Fruit fly (Drosophila melanogaster) whole organism, prepupa: ENCODE measurements around the gene Dus1.

ENCODE experiments used
- Blimp-1 ChIP-seq: fragments of 200-800 bp; sonication (Bioruptor generic); optimal IDR thresholded peaks from 3 replicates; lab custom pipeline; 2017; ENCODE audit warnings: missing biosample characterization, missing genetic modification characterization, mild to moderate bottlenecking, moderate library complexity, missing genetic modification reagents
- CG10631 ChIP-seq: fragments of 200-800 bp; sonication (Bioruptor generic); optimal IDR thresholded peaks from 2 replicates; lab custom pipeline; 2016; ENCODE audit warnings: missing biosample characterization, missing genetic modification characterization
- CG10669 ChIP-seq: fragments of 200-800 bp; sonication (Bioruptor generic); optimal IDR thresholded peaks from 3 replicates; lab custom pipeline; 2018; ENCODE audit warnings: missing biosample characterization, mild to moderate bottlenecking, missing genetic modification characterization, moderate library complexity
- CG11294 ChIP-seq: fragments of 200-800 bp; sonication (Bioruptor generic); IDR thresholded peaks from 2 replicates; pipeline ENCODE4 v1.3.6; 2022; ENCODE audit warnings: missing biosample characterization, missing genetic modification characterization
- CG11762 ChIP-seq: fragments of 200-800 bp; sonication (Bioruptor generic); optimal IDR thresholded peaks from 3 replicates; lab custom pipeline; 2016; ENCODE audit warnings: missing biosample characterization, missing genetic modification characterization; ENCODE audit not compliant: insufficient read depth
- CG11902 ChIP-seq: fragments of 200-800 bp; sonication (Bioruptor generic); optimal IDR thresholded peaks from 3 replicates; lab custom pipeline; 2016; ENCODE audit warnings: missing biosample characterization, missing genetic modification characterization
- CG15336 ChIP-seq: fragments of 200-800 bp; sonication (Bioruptor generic); IDR thresholded peaks from 2 replicates; pipeline ENCODE4 v1.3.6; 2022; ENCODE audit warnings: missing biosample characterization, missing genetic modification characterization
- CG1621 ChIP-seq: fragments of 200-800 bp; sonication (Bioruptor generic); optimal IDR thresholded peaks from 3 replicates; lab custom pipeline; 2018; ENCODE audit warnings: missing biosample characterization, mild to moderate bottlenecking, missing genetic modification characterization
- CG16779 ChIP-seq: fragments of 200-800 bp; sonication (Bioruptor generic); optimal IDR thresholded peaks from 3 replicates; lab custom pipeline; 2017; ENCODE audit warnings: missing biosample characterization, mild to moderate bottlenecking, missing genetic modification characterization
- CG6808 ChIP-seq: fragments of 200-800 bp; sonication (Bioruptor generic); optimal IDR thresholded peaks from 3 replicates; lab custom pipeline; 2017; ENCODE audit warnings: missing biosample characterization, missing genetic modification characterization, mild to moderate bottlenecking, moderate library complexity, missing genetic modification reagents
- CG6854 ChIP-seq: fragments of 200-800 bp; sonication (Bioruptor generic); optimal IDR thresholded peaks from 2 replicates; lab custom pipeline; 2017; ENCODE audit warnings: missing biosample characterization, mild to moderate bottlenecking, missing genetic modification characterization
- CG7368 ChIP-seq: fragments of 200-800 bp; sonication (Bioruptor generic); optimal IDR thresholded peaks from 3 replicates; lab custom pipeline; 2016; ENCODE audit warnings: missing biosample characterization, missing genetic modification characterization
- CG8632 ChIP-seq: fragments of 200-800 bp; sonication (Bioruptor generic); optimal IDR thresholded peaks from 3 replicates; lab custom pipeline; 2016; ENCODE audit warnings: missing biosample characterization, missing genetic modification characterization
- CG9139 ChIP-seq: fragments of 200-800 bp; sonication (Bioruptor generic); optimal IDR thresholded peaks from 3 replicates; lab custom pipeline; 2017; ENCODE audit warnings: missing biosample characterization, mild to moderate bottlenecking, missing genetic modification characterization
- Ets96B ChIP-seq: fragments of 200-800 bp; optimal IDR thresholded peaks from 2 replicates; lab custom pipeline; 2019; ENCODE audit warnings: missing biosample characterization, mild to moderate bottlenecking, missing genetic modification characterization, moderate library complexity
- Gug ChIP-seq: fragments of 200-800 bp; sonication (Bioruptor generic); IDR thresholded peaks from 2 replicates; pipeline ENCODE4 v1.3.6; 2022; ENCODE audit warnings: missing biosample characterization, missing genetic modification characterization
- Hr38 ChIP-seq: sonication (Bioruptor generic); optimal IDR thresholded peaks from 2 replicates; lab custom pipeline; 2016; ENCODE audit warnings: missing biosample characterization, missing genetic modification characterization
- Hr39 ChIP-seq: fragments of 200-800 bp; sonication (Bioruptor generic); optimal IDR thresholded peaks from 2 replicates; lab custom pipeline; 2016; ENCODE audit warnings: missing biosample characterization, missing genetic modification characterization
- Hr4 ChIP-seq: fragments of 200-800 bp; sonication (Bioruptor generic); optimal IDR thresholded peaks from 3 replicates; lab custom pipeline; 2016; ENCODE audit warnings: missing biosample characterization, missing genetic modification characterization
- OdsH ChIP-seq: fragments of 200-800 bp; sonication (Bioruptor generic); optimal IDR thresholded peaks from 3 replicates; lab custom pipeline; 2016; ENCODE audit warnings: missing biosample characterization, missing genetic modification characterization
- acj6 ChIP-seq: fragments of 200-800 bp; sonication (Bioruptor generic); optimal IDR thresholded peaks from 3 replicates; lab custom pipeline; 2016; ENCODE audit warnings: missing biosample characterization, missing genetic modification characterization
- dsx ChIP-seq: fragments of 200-800 bp; optimal IDR thresholded peaks from 3 replicates; lab custom pipeline; 2019; ENCODE audit warnings: missing biosample characterization, mild to moderate bottlenecking, missing genetic modification characterization, moderate library complexity; ENCODE audit not compliant: poor library complexity, severe bottlenecking
- eg ChIP-seq: fragments of 200-800 bp; sonication (Bioruptor generic); IDR thresholded peaks from 3 replicates; pipeline ENCODE4 v1.3.6; 2022; ENCODE audit warnings: missing biosample characterization, missing genetic modification characterization
- esn ChIP-seq: fragments of 200-800 bp; sonication (Bioruptor generic); optimal IDR thresholded peaks from 2 replicates; lab custom pipeline; 2016; ENCODE audit warnings: missing biosample characterization, mild to moderate bottlenecking, missing genetic modification characterization, moderate library complexity
- fd85E ChIP-seq: fragments of 200-800 bp; sonication (Bioruptor generic); optimal IDR thresholded peaks from 3 replicates; lab custom pipeline; 2016; ENCODE audit warnings: missing biosample characterization, missing genetic modification characterization
- fkh ChIP-seq: fragments of 200-800 bp; sonication (Bioruptor generic); optimal IDR thresholded peaks from 3 replicates; lab custom pipeline; 2017; ENCODE audit warnings: missing biosample characterization, mild to moderate bottlenecking, missing genetic modification characterization, moderate library complexity
- pdm3 ChIP-seq: fragments of 200-800 bp; sonication (Bioruptor generic); optimal IDR thresholded peaks from 3 replicates; lab custom pipeline; 2016; ENCODE audit warnings: missing biosample characterization, missing genetic modification characterization
- salr ChIP-seq, 2 experiments: fragments of 200-800 bp; sonication (Bioruptor generic); optimal IDR thresholded peaks; 3 replicates each; lab custom pipeline; 2016 to 2018; ENCODE audit warnings: missing biosample characterization in 2 of 2, missing genetic modification characterization in 2 of 2, mild to moderate bottlenecking in 1 of 2
- ss ChIP-seq, 2 experiments: fragments of 200-800 bp; sonication (Bioruptor generic); optimal IDR thresholded peaks; 2 replicates in 1 of 2; 3 replicates in 1 of 2; lab custom pipeline; 2017 to 2018; ENCODE audit warnings: mild to moderate bottlenecking in 2 of 2, missing biosample characterization in 2 of 2, missing genetic modification characterization in 2 of 2, moderate library complexity in 1 of 2
- svp ChIP-seq: fragments of 200-800 bp; sonication (Bioruptor generic); peaks from one replicate; lab custom pipeline; 2016; ENCODE audit warnings: missing biosample characterization, missing genetic modification characterization
- topi ChIP-seq: fragments of 200-800 bp; sonication (Bioruptor generic); optimal IDR thresholded peaks from 3 replicates; lab custom pipeline; 2016; ENCODE audit warnings: missing biosample characterization, missing genetic modification characterization
- vri ChIP-seq: fragments of 200-800 bp; sonication (Bioruptor generic); optimal IDR thresholded peaks from 3 replicates; lab custom pipeline; 2016; ENCODE audit warnings: missing biosample characterization, mild to moderate bottlenecking, missing genetic modification characterization

Dus1 gene

DNA sequence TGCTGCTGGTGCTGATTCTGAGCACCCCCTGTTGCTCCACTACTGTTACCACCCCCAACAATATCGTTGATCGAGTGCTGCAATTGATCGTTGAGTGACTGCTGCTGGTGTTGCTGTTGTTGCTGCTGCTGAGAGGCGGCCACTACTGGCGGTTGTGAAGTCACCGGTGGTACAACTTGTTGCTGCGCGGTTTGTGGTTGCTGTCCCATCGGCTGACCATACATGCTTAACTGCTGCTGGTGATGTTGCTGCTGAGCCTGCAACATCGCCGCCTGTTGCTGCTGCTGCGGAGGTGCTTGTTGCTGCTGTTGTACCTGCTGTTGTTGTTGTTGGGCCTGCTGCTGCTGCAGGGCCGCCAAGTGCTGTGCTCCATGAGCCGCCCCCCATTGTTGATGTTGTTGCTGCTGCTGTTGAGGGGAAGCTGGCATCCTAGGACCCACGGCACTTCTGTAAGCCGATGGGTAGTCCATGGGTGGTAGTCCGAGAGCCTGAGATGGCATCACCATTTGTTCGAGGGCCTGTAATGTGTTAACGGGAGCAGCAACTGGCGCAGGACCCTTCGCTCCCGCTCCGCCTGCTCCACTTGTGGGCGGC is 31.3 kb downstream of the Dus1 start:
- TF ChIP-seq CG8632 (GFP tag; lab: Kevin White, UChicago) (no peak), Ets96B (no peak), Hr38 (GFP tag; lab: Kevin White, UChicago) (no peak), CG6808 (GFP tag; lab: Kevin White, UChicago) (no peak), CG11902 (GFP tag; lab: Kevin White, UChicago) (no peak), CG11294 (GFP tag; lab: Robert Waterston, UW) (no peak), dsx (no peak), eg (GFP tag; lab: Robert Waterston, UW) (no peak), fd85E (GFP tag; lab: Kevin White, UChicago) (no peak), CG16779 (tag; lab: Kevin White, UChicago) (no peak), CG6854 (GFP tag; lab: Kevin White, UChicago) (no peak), Blimp-1 (no peak), CG7368 (GFP tag; lab: Kevin White, UChicago) (no peak), Gug (GFP tag; lab: Robert Waterston, UW) (no peak), esn (GFP tag; lab: Kevin White, UChicago) (no peak), CG11762 (GFP tag; lab: Kevin White, UChicago) (no peak), CG9139 (no peak), CG1621 (tag; lab: Kevin White, UChicago) (no peak), CG10631 (no peak)

DNA sequence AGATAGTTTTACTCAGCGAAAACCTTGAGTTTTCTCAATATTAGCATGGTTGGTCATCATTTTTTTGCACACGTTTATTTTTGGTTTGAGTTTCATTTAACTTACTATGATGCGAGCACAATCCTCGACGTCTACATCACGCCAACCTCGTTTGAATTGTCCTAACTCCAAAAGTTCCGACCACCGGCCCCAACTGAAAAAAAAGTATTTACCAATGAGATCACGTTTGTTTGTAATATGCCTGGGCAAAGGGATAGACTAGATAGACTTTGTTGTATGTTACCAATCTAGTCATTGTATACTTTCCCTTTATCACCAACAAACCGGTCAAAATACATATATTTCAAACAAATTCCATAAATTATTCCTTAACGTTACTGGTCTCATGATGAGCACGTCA is 39.4 kb downstream of the Dus1 start, which contains the start of gene CG13693:
Gene CG13693 (plus strand): TSS at position 301 of the 400 bp plus-strand sequence.
- TF ChIP-seq Hr4 (GFP tag; lab: Kevin White, UChicago), result no peak
- TF ChIP-seq CG15336, result no peak
- no peak for TF ChIP-seq dsx
- TF ChIP-seq acj6, result no peak
- no peak for TF ChIP-seq CG1621 (tag; lab: Kevin White, UChicago)
- no peak for TF ChIP-seq CG10669 (GFP tag; lab: Kevin White, UChicago)
- TF ChIP-seq CG6854 (GFP tag; lab: Kevin White, UChicago), result no peak
- TF ChIP-seq OdsH (GFP tag; lab: Kevin White, UChicago), result no peak
- no peak for TF ChIP-seq CG11902 (GFP tag; lab: Kevin White, UChicago)
- no peak for TF ChIP-seq Blimp-1
- TF ChIP-seq esn (GFP tag; lab: Kevin White, UChicago), result no peak
- TF ChIP-seq Hr39 (GFP tag; lab: Kevin White, UChicago), result no peak
- TF ChIP-seq pdm3 (GFP tag; lab: Kevin White, UChicago), result no peak
- no peak for TF ChIP-seq vri
- no peak for TF ChIP-seq CG8632 (GFP tag; lab: Kevin White, UChicago)
- no peak for TF ChIP-seq CG6808 (GFP tag; lab: Kevin White, UChicago)
- TF ChIP-seq ss (GFP tag; optimal IDR thresholded peaks at IDR 0.05; lab: Kevin White, UChicago), result no peak
- TF ChIP-seq CG9139, result no peak
- TF ChIP-seq salr (GFP tag; optimal IDR thresholded peaks at IDR 0.05; lab: Kevin White, UChicago), result no peak
- TF ChIP-seq topi, result no peak
- TF ChIP-seq, all 60 proteins: peak for 0

DNA sequence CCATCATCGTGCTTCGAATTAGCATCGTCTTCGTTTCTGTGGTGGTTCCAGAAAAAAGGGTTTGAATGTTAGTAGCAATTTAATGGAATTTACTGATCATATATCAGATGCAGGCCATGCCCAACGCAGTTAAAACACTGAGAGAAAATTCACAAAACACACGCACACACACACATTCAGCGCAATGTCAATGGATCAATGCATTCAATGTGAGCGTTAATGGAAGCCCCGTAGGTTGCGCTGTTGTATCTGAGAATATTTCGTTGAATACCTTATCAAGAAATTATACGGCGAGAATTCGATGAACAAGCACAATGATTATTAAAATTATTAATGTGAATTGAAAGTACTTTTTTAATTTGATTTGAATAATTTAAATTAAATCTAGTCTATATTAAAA is 43.3 kb downstream of the Dus1 start:
- TF ChIP-seq Hr38 (GFP tag; lab: Kevin White, UChicago), result no peak
- TF ChIP-seq CG8632 (GFP tag; lab: Kevin White, UChicago), result no peak
- TF ChIP-seq svp, result peak; percentile 95
- TF ChIP-seq, all 60 proteins: peak for 1

DNA sequence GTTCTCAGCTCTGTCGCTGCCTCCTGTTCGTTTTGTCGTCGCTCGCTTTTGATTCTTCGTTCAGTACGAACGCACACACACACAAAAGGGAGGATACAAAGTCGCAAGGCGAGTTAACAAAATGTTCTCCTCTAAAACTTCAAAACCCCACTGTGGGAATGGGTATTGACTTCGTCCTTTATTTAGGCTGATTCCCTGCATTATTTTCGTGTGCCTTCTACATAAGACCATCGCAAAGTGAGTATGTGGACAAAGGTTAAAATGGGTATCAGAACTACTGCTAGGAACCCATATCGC is 46.2 kb downstream of the Dus1 start:
- TF ChIP-seq dsx (peak; percentile 93), fkh (GFP tag; lab: Kevin White, UChicago) (no peak)
